Fruit fly (Drosophila melanogaster) whole organism, embryonic: Measurements from ENCODE around the gene CG34450.

Experiments used
- ATbp ChIP-seq: fragments of 200-800 bp; sonication (Bioruptor generic); optimal IDR thresholded peaks from 2 replicates; lab custom pipeline; 2017; ENCODE audit warnings: missing biosample characterization, mild to moderate bottlenecking, missing genetic modification characterization, missing genetic modification reagents
- Adf1 ChIP-seq: fragments of 200-800 bp; sonication (Bioruptor generic); IDR thresholded peaks from 2 replicates; pipeline ENCODE4 v1.3.6; 2022; ENCODE audit warnings: missing biosample characterization, missing genetic modification characterization
- BtbVII ChIP-seq: fragments of 200-800 bp; sonication (Bioruptor generic); optimal IDR thresholded peaks from 3 replicates; lab custom pipeline; 2017; ENCODE audit warnings: missing biosample characterization, mild to moderate bottlenecking, missing genetic modification characterization
- CG11696 ChIP-seq: fragments of 200-800 bp; sonication (Bioruptor generic); IDR thresholded peaks from 2 replicates; pipeline ENCODE4 v1.3.6; 2022; ENCODE audit warnings: missing biosample characterization, missing genetic modification characterization
- CG18262 ChIP-seq: fragments of 200-800 bp; optimal IDR thresholded peaks from 3 replicates; lab custom pipeline; 2019; ENCODE audit warnings: missing biosample characterization, mild to moderate bottlenecking, missing genetic modification characterization, moderate library complexity
- CG18599 ChIP-seq: fragments of 200-800 bp; sonication (Bioruptor generic); optimal IDR thresholded peaks from 3 replicates; lab custom pipeline; 2017; ENCODE audit warnings: missing biosample characterization, missing genetic modification characterization, mild to moderate bottlenecking, moderate library complexity, missing genetic modification reagents
- CG2199 ChIP-seq: fragments of 200-800 bp; sonication (Bioruptor generic); IDR thresholded peaks from 3 replicates; pipeline ENCODE4 v1.3.6; 2022; ENCODE audit warnings: missing biosample characterization, missing genetic modification characterization
- CG2678 ChIP-seq: fragments of 200-800 bp; sonication (Bioruptor generic); optimal IDR thresholded peaks from 3 replicates; lab custom pipeline; 2019; ENCODE audit warnings: missing biosample characterization, mild to moderate bottlenecking, missing genetic modification characterization, moderate library complexity
- CG2889 ChIP-seq: fragments of 200-800 bp; sonication (Bioruptor generic); IDR thresholded peaks from 3 replicates; pipeline ENCODE4 v1.3.6; 2022; ENCODE audit warnings: missing biosample characterization, missing genetic modification characterization
- CG3065 ChIP-seq: fragments of 200-800 bp; sonication (Bioruptor generic); optimal IDR thresholded peaks from 2 replicates; lab custom pipeline; 2016; ENCODE audit warnings: missing biosample characterization, missing genetic modification characterization
- CG31365 ChIP-seq: fragments of 200-800 bp; sonication (Bioruptor generic); optimal IDR thresholded peaks from 2 replicates; lab custom pipeline; 2018; ENCODE audit warnings: missing biosample characterization, mild to moderate bottlenecking, missing genetic modification characterization
- CG34422 ChIP-seq: fragments of 200-800 bp; sonication (Bioruptor generic); IDR thresholded peaks from 3 replicates; pipeline ENCODE4 v1.3.6; 2022; ENCODE audit warnings: missing biosample characterization, missing genetic modification characterization
- CG4617 ChIP-seq: fragments of 200-800 bp; sonication (Bioruptor generic); optimal IDR thresholded peaks from 3 replicates; lab custom pipeline; 2016; ENCODE audit warnings: missing biosample characterization, missing genetic modification characterization, borderline replicate concordance
- CG5180 ChIP-seq: fragments of 200-800 bp; sonication (Bioruptor generic); optimal IDR thresholded peaks from 3 replicates; lab custom pipeline; 2017; ENCODE audit warnings: missing biosample characterization, missing genetic modification characterization, mild to moderate bottlenecking, moderate library complexity, missing genetic modification reagents
- CG6654 ChIP-seq: fragments of 200-800 bp; sonication (Bioruptor generic); optimal IDR thresholded peaks from 2 replicates; lab custom pipeline; 2017; ENCODE audit warnings: missing biosample characterization, mild to moderate bottlenecking, missing genetic modification characterization
- CG8290 ChIP-seq, 3 experiments: fragments of 200-800 bp; sonication (Bioruptor generic); optimal IDR thresholded peaks; 2 replicates each; lab custom pipeline; 2016 to 2019; ENCODE audit warnings: missing biosample characterization in 3 of 3, missing genetic modification characterization in 3 of 3, mild to moderate bottlenecking in 2 of 3, moderate library complexity in 1 of 3
- Dbx ChIP-seq: fragments of 200-800 bp; sonication (Bioruptor generic); IDR thresholded peaks from 3 replicates; pipeline ENCODE4 v1.3.6; 2022; ENCODE audit warnings: missing biosample characterization, missing genetic modification characterization
- Doc2 ChIP-seq: fragments of 200-800 bp; sonication (Bioruptor generic); IDR thresholded peaks from 2 replicates; pipeline ENCODE4 v1.3.6; 2022; ENCODE audit warnings: missing biosample characterization, missing genetic modification characterization
- Doc3 ChIP-seq: fragments of 200-800 bp; sonication (Bioruptor generic); IDR thresholded peaks from 3 replicates; pipeline ENCODE4 v1.3.6; 2022; ENCODE audit warnings: missing biosample characterization, missing genetic modification characterization; ENCODE audit not compliant: partially characterized antibody
- Drgx ChIP-seq: fragments of 200-800 bp; sonication (Bioruptor generic); IDR thresholded peaks from 2 replicates; pipeline ENCODE4 v1.3.6; 2022; ENCODE audit warnings: missing biosample characterization, missing genetic modification characterization
- ERR ChIP-seq: fragments of 200-800 bp; sonication (Bioruptor generic); optimal IDR thresholded peaks from 2 replicates; lab custom pipeline; 2016; ENCODE audit warnings: missing biosample characterization, missing genetic modification characterization
- Fer1 ChIP-seq: fragments of 200-800 bp; sonication (Bioruptor generic); optimal IDR thresholded peaks from 2 replicates; lab custom pipeline; 2017; ENCODE audit warnings: missing biosample characterization, mild to moderate bottlenecking, missing genetic modification characterization
- GATAe ChIP-seq: fragments of 200-800 bp; sonication (Bioruptor generic); conservative IDR thresholded peaks from 2 replicates; pipeline ENCODE4 v1.3.6; 2022; ENCODE audit warnings: missing biosample characterization, missing genetic modification characterization
- H15 ChIP-seq: fragments of 200-800 bp; sonication (Bioruptor generic); IDR thresholded peaks from 3 replicates; pipeline ENCODE4 v1.3.6; 2022; ENCODE audit warnings: missing biosample characterization, missing genetic modification characterization
- HLH3B ChIP-seq: fragments of 200-800 bp; sonication (Bioruptor generic); IDR thresholded peaks from 2 replicates; pipeline ENCODE4 v1.3.6; 2022; ENCODE audit warnings: missing biosample characterization, missing genetic modification characterization
- Meics ChIP-seq: fragments of 200-800 bp; sonication (Bioruptor generic); optimal IDR thresholded peaks from 2 replicates; lab custom pipeline; 2017; ENCODE audit warnings: missing biosample characterization, mild to moderate bottlenecking, missing genetic modification characterization
- Mrtf ChIP-seq: fragments of 200-800 bp; sonication (Bioruptor generic); IDR thresholded peaks from 3 replicates; pipeline ENCODE4 v1.3.6; 2022; ENCODE audit warnings: missing biosample characterization, missing genetic modification characterization
- PHDP ChIP-seq: fragments of 200-800 bp; sonication (Bioruptor generic); optimal IDR thresholded peaks from 3 replicates; lab custom pipeline; 2018; ENCODE audit warnings: missing biosample characterization, mild to moderate bottlenecking, missing genetic modification characterization, moderate library complexity
- Sox100B ChIP-seq: fragments of 200-800 bp; sonication (Bioruptor generic); optimal IDR thresholded peaks from 3 replicates; lab custom pipeline; 2018; ENCODE audit warnings: missing biosample characterization, mild to moderate bottlenecking, missing genetic modification characterization
- Sox102F ChIP-seq: fragments of 200-800 bp; sonication (Bioruptor generic); optimal IDR thresholded peaks from 2 replicates; lab custom pipeline; 2018; ENCODE audit warnings: missing biosample characterization, mild to moderate bottlenecking, missing genetic modification characterization, moderate library complexity
- Trl ChIP-seq, 3 experiments: fragments of >200 bp in 2 of 3; fragments of 200-800 bp in 1 of 3; sonication (Bioruptor generic) in 1 of 3; optimal IDR thresholded peaks; 2 replicates in 1 of 3; 3 replicates in 2 of 3; lab custom pipeline; 2016 to 2017; ENCODE audit warnings: missing biosample characterization in 1 of 3, missing genetic modification characterization in 1 of 3
- dan ChIP-seq: fragments of 200-800 bp; sonication (Bioruptor generic); IDR thresholded peaks from 2 replicates; pipeline ENCODE4 v1.3.6; 2022; ENCODE audit warnings: missing biosample characterization, missing genetic modification characterization
- fd96Cb ChIP-seq: fragments of 200-800 bp; sonication (Bioruptor generic); optimal IDR thresholded peaks from 2 replicates; lab custom pipeline; 2018; ENCODE audit warnings: missing biosample characterization, mild to moderate bottlenecking, missing genetic modification characterization, moderate library complexity
- gcm ChIP-seq: fragments of 200-800 bp; sonication (Bioruptor generic); optimal IDR thresholded peaks from 2 replicates; lab custom pipeline; 2019; ENCODE audit warnings: missing biosample characterization, mild to moderate bottlenecking, missing genetic modification characterization, moderate library complexity
- gem ChIP-seq: fragments of 200-800 bp; sonication (Bioruptor generic); optimal IDR thresholded peaks from 2 replicates; lab custom pipeline; 2019; ENCODE audit warnings: missing biosample characterization, mild to moderate bottlenecking, missing genetic modification characterization, moderate library complexity
- lbe ChIP-seq: fragments of 200-800 bp; sonication (Bioruptor generic); optimal IDR thresholded peaks from 2 replicates; lab custom pipeline; 2016; ENCODE audit warnings: missing biosample characterization, mild to moderate bottlenecking, missing genetic modification characterization
- nom ChIP-seq: fragments of 200-800 bp; sonication (Bioruptor generic); optimal IDR thresholded peaks from 2 replicates; lab custom pipeline; 2017; ENCODE audit warnings: missing biosample characterization, missing genetic modification characterization, mild to moderate bottlenecking, moderate library complexity, missing genetic modification reagents
- onecut ChIP-seq: fragments of 200-800 bp; sonication (Bioruptor generic); IDR thresholded peaks from 2 replicates; pipeline ENCODE4 v1.3.6; 2022; ENCODE audit warnings: missing biosample characterization, missing genetic modification characterization
- phol ChIP-seq: fragments of 200-800 bp; sonication (Bioruptor generic); optimal IDR thresholded peaks from 3 replicates; lab custom pipeline; 2018; ENCODE audit warnings: missing biosample characterization, mild to moderate bottlenecking, missing genetic modification characterization, moderate library complexity
- pros ChIP-seq: fragments of 200-800 bp; sonication (Bioruptor generic); optimal IDR thresholded peaks from 3 replicates; lab custom pipeline; 2019; ENCODE audit warnings: missing biosample characterization, mild to moderate bottlenecking, missing genetic modification characterization, moderate library complexity
- psq ChIP-seq: fragments of 200-800 bp; sonication (Bioruptor generic); optimal IDR thresholded peaks from 2 replicates; lab custom pipeline; 2017; ENCODE audit warnings: missing biosample characterization, missing genetic modification characterization
- sd ChIP-seq: fragments of 200-800 bp; sonication (Bioruptor generic); optimal IDR thresholded peaks from 3 replicates; lab custom pipeline; 2018; ENCODE audit warnings: missing biosample characterization, mild to moderate bottlenecking, missing genetic modification characterization, moderate library complexity
- sens ChIP-seq: fragments of 200-800 bp; sonication (Bioruptor generic); peaks from one replicate; lab custom pipeline; 2016; ENCODE audit warnings: missing biosample characterization, missing genetic modification characterization
- tin ChIP-seq: fragments of 200-800 bp; sonication (Bioruptor generic); optimal IDR thresholded peaks from 3 replicates; lab custom pipeline; 2016; ENCODE audit warnings: missing biosample characterization, missing genetic modification characterization
- trem ChIP-seq: fragments of 200-800 bp; optimal IDR thresholded peaks from 3 replicates; lab custom pipeline; 2019; ENCODE audit warnings: missing biosample characterization, mild to moderate bottlenecking, missing genetic modification characterization, moderate library complexity
- trh ChIP-seq: fragments of 200-800 bp; sonication (Bioruptor generic); optimal IDR thresholded peaks from 2 replicates; lab custom pipeline; 2016; ENCODE audit warnings: missing biosample characterization, missing genetic modification characterization
- unpg ChIP-seq: fragments of 200-800 bp; sonication (Bioruptor generic); optimal IDR thresholded peaks from 3 replicates; lab custom pipeline; 2018; ENCODE audit warnings: missing biosample characterization, mild to moderate bottlenecking, missing genetic modification characterization, moderate library complexity
- wdn ChIP-seq: fragments of 200-800 bp; sonication (Bioruptor generic); IDR thresholded peaks from 2 replicates; pipeline ENCODE4 v1.3.6; 2022; ENCODE audit warnings: missing biosample characterization, missing genetic modification characterization

Gene CG34450

DNA sequence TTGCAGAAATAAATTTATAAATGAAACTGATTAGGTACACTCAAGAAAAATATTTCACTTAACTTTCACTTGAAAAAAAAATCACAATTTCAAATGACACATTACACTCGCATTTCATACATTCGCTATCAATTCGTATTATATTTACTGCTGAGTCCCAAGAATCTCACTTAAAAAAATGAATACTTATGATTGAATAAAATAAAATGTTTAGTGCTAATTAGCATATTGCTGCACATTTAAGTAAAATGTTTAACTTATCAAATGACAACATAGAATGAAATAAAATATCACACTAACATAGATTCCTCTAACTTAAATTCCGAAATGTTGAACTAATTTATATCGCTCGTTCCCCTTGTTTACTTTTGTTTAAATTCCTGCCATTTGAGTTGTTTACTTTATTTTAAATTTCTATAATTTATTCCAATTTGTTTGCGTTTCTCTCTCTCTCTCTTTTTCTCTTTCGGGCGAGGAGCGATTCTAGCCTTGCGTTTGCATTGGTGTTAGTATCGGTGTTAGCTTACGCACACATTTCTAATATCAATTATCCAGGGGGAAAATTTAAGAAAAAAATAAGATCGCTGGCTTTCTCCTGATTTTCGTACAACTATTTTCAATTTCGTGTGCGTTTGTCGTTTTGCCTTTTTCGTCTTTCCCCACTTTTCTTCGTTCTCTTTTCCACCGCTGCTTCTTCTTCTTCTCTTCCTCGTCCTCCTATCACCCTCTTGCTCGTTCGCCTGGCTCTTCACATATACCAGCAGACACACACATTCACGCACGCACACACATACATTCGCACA is 25.1 kb upstream of the CG34450 start:
- peak; percentile 24; the same call in 1 of the 2 replicates for TF ChIP-seq Drgx (GFP tag; lab: Robert Waterston, UW)
- TF ChIP-seq trh, result no peak
- no peak for TF ChIP-seq gcm (GFP tag; lab: Kevin White, UChicago)
- peak; percentile 15 for TF ChIP-seq Meics (GFP tag; lab: Kevin White, UChicago)
- no peak for TF ChIP-seq tin (GFP tag; lab: Kevin White, UChicago)
- peak; percentile 18 for TF ChIP-seq pros (GFP tag; lab: Kevin White, UChicago)
- TF ChIP-seq Fer1 (GFP tag; lab: Kevin White, UChicago), result no peak
- no peak for TF ChIP-seq Doc3 (GFP tag; lab: Robert Waterston, UW)
- TF ChIP-seq GATAe (GFP tag; lab: Robert Waterston, UW), result no peak
- peak; percentile 23 for TF ChIP-seq sd (tag; lab: Kevin White, UChicago)
- TF ChIP-seq unpg (GFP tag; lab: Kevin White, UChicago), result peak; percentile 1
- 0 out of 3 replicates have a peak, but pooled peaks have one; percentile 28 for TF ChIP-seq CG2199
- TF ChIP-seq BtbVII (GFP tag; lab: Kevin White, UChicago), result peak; percentile 57
- TF ChIP-seq ATbp (GFP tag; lab: Kevin White, UChicago), result peak; percentile 9
- TF ChIP-seq Dbx (GFP tag; lab: Robert Waterston, UW), result peak; percentile 60; the same call in 1 of the 3 replicates
- TF ChIP-seq Sox102F (GFP tag; lab: Kevin White, UChicago), result peak; percentile 17
- no peak for TF ChIP-seq onecut (GFP tag; lab: Robert Waterston, UW)
- no peak for TF ChIP-seq CG6654 (GFP tag; lab: Kevin White, UChicago)
- TF ChIP-seq Sox100B, result peak; percentile 13
- 0 out of 3 replicates have a peak, but pooled peaks have one; percentile 27 for TF ChIP-seq CG34422 (GFP tag; lab: Robert Waterston, UW)
- no peak for TF ChIP-seq lbe (GFP tag; lab: Kevin White, UChicago)
- TF ChIP-seq CG18262 (tag; lab: Kevin White, UChicago), result no peak
- TF ChIP-seq PHDP, result no peak
- no peak for TF ChIP-seq CG2889 (GFP tag; lab: Robert Waterston, UW)
- TF ChIP-seq Trl (optimal IDR thresholded peaks at IDR 0.05; lab: Kevin White, UChicago), result peak in 1 of 2 experiments; percentile 46
- no peak for TF ChIP-seq Trl (GFP tag; optimal IDR thresholded peaks at IDR 0.05; lab: Kevin White, UChicago)
- TF ChIP-seq HLH3B (GFP tag; lab: Robert Waterston, UW), result no peak
- TF ChIP-seq Adf1 (GFP tag; lab: Robert Waterston, UW), result 0 out of 2 replicates have a peak, but pooled peaks have one; percentile 14
- TF ChIP-seq ERR (GFP tag; lab: Kevin White, UChicago), result no peak
- peak; percentile 34 for TF ChIP-seq CG18599 (GFP tag; lab: Kevin White, UChicago)
- no peak for TF ChIP-seq CG5180
- TF ChIP-seq wdn (GFP tag; lab: Robert Waterston, UW), result no peak
- TF ChIP-seq CG4617, result no peak
- no peak for TF ChIP-seq H15
- peak; percentile 87 for TF ChIP-seq sens (GFP tag; lab: Kevin White, UChicago)
- TF ChIP-seq fd96Cb (tag; lab: Kevin White, UChicago), result peak; percentile 7
- TF ChIP-seq CG3065 (GFP tag; lab: Kevin White, UChicago), result no peak
- TF ChIP-seq dan (GFP tag; lab: Robert Waterston, UW), result no peak
- no peak for TF ChIP-seq Mrtf
- TF ChIP-seq CG31365, result no peak
- TF ChIP-seq CG11696 (GFP tag; lab: Robert Waterston, UW), result no peak
- TF ChIP-seq CG2678 (tag; lab: Kevin White, UChicago), result peak; percentile 16
- TF ChIP-seq Doc2 (GFP tag; lab: Robert Waterston, UW), result no peak
- TF ChIP-seq trem (tag; lab: Kevin White, UChicago), result no peak
- TF ChIP-seq gem (tag; lab: Kevin White, UChicago), result peak; percentile 15
- TF ChIP-seq nom, result peak; percentile 70
- no peak for TF ChIP-seq CG8290 (GFP tag; optimal IDR thresholded peaks at IDR 0.05; lab: Kevin White, UChicago)
- no peak for TF ChIP-seq CG8290 (tag; optimal IDR thresholded peaks at IDR 0.05; lab: Kevin White, UChicago)
- no peak for TF ChIP-seq phol (tag; lab: Kevin White, UChicago)
- TF ChIP-seq psq (GFP tag; lab: Kevin White, UChicago), result peak; percentile 92
